Worm (Caenorhabditis elegans): ENCODE results near the gene R03C1.1.
"Not testable (repeated sequence)": the region's sequence is repeated elsewhere in the genome, so short reads cannot be mapped to it uniquely, and the experiment has no call there.

- TF ChIP-seq elt-3 (tag; optimal IDR thresholded peaks at IDR 0.05); snpc-4 (tag; optimal IDR thresholded peaks at IDR 0.05); fos-1 (tag; optimal IDR thresholded peaks at IDR 0.05); nhr-28 (tag; optimal IDR thresholded peaks at IDR 0.05); mdl-1 (tag; optimal IDR thresholded peaks at IDR 0.05); nfya-1 (tag; optimal IDR thresholded peaks at IDR 0.05; ENCODE audit: insufficient read depth); R02D3.7 (tag; optimal IDR thresholded peaks at IDR 0.05): not testable (repeated sequence)
Observed at ce11 chrII:14865152-14865551, 45.1 kb downstream of the R03C1.1 start.
